In the genomic region with DNA sequence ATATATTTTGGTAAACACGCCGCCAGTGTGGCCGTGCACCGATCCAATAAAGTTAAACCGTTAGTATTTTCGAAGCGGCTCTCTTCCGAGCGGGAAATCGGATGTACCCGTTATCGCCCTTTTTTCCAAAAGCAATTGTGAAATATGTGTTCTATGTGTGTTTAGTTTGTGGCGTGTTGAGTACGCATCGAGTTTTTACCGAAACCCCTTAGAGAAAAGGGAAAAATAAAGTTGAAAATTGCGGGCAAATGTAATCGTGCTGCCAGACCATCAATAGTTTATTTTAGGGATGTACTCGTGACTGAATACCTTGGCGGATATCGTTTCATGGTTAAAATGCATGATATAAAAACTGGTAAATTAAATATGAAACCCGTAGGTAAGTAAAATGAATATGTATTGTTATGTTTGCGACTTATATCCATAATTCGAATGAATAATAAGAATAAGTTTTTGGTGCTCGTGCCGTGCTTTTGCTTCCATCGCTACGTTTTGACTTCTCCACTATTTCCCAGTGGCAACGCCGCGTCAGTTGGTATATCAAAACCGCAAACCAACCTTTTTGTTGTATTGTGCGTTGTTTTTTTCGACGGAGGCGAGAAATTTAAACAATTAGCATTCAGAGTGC, we compare ENCODE assay signal across 5 fruit fly cellular contexts.
A peak's percentile ranks its signal among the peaks of the same experiment; 100 is the strongest.
TF ChIP-seq lines count a peak whose summit lies in the region.

Gene Mettl2, minus strand, starts transcription at position 51 of the 628 bp plus-strand sequence.
Gene Bgb, plus strand, starts transcription at position 527 of the 628 bp plus-strand sequence.

TF ChIP-seq in whole organism, adult, 20 proteins besides CTCF, POLR2A, EP300 and RAD21 (continued from another document):
- TF ChIP-seq CG7101 (tag; optimal IDR thresholded peaks at IDR 0.05; lab: Kevin White, UChicago) (peak; percentile 78), CG7045 (GFP tag; optimal IDR thresholded peaks at IDR 0.05; lab: Kevin White, UChicago) (peak; percentile 75), ovo (GFP tag; optimal IDR thresholded peaks at IDR 0.05; lab: Kevin White, UChicago) (peak; percentile 58), tj (GFP tag; optimal IDR thresholded peaks at IDR 0.05; lab: Kevin White, UChicago) (peak; percentile 50)

TF ChIP-seq in whole organism, embryonic, 481 proteins besides CTCF, POLR2A, EP300 and RAD21 (continued from another document and continues in another):
- TF ChIP-seq pan (optimal IDR thresholded peaks at IDR 0.05; lab: Kevin White, UChicago) (no peak), pan (GFP tag; optimal IDR thresholded peaks at IDR 0.05 in 1 of 2, IDR thresholded peaks at IDR 0.05 in 1 of 2) (peak in 1 of 2 experiments; percentile 79), CG2116 (GFP tag; optimal IDR thresholded peaks at IDR 0.05; lab: Kevin White, UChicago) (peak; percentile 53), CG17328 (GFP tag; IDR thresholded peaks at IDR 0.05; lab: Robert Waterston, UW) (peak; percentile 63), HLH54F (GFP tag; optimal IDR thresholded peaks at IDR 0.05; lab: Kevin White, UChicago) (peak; percentile 81), CG11085 (GFP tag; IDR thresholded peaks at IDR 0.05; lab: Robert Waterston, UW) (peak; percentile 45; the same call in 1 of the 2 replicates), gcm (GFP tag; optimal IDR thresholded peaks at IDR 0.05; lab: Kevin White, UChicago) (peak; percentile 31), vnd (GFP tag; IDR thresholded peaks at IDR 0.05; lab: Robert Waterston, UW; ENCODE audit: partially characterized antibody) (peak; percentile 84), CG6791 (GFP tag; IDR thresholded peaks at IDR 0.05; lab: Robert Waterston, UW; ENCODE audit: partially characterized antibody) (0 out of 3 replicates have a peak, but pooled peaks have one; percentile 16), NC2α (GFP tag; optimal IDR thresholded peaks at IDR 0.05; lab: Kevin White, UChicago) (peak; percentile 23), Sry-δ (GFP tag; optimal IDR thresholded peaks at IDR 0.05; lab: Kevin White, UChicago) (peak; percentile 96), CG30403 (GFP tag; optimal IDR thresholded peaks at IDR 0.05; lab: Kevin White, UChicago) (peak; percentile 92), Poxn (GFP tag; IDR thresholded peaks at IDR 0.05; lab: Robert Waterston, UW) (no peak), Bgb (GFP tag; IDR thresholded peaks at IDR 0.05; lab: Robert Waterston, UW; ENCODE audit: partially characterized antibody) (peak; percentile 88), slp2 (GFP tag; optimal IDR thresholded peaks at IDR 0.05; lab: Kevin White, UChicago) (peak; percentile 66), bbx (GFP tag; IDR thresholded peaks at IDR 0.05; lab: Robert Waterston, UW; ENCODE audit: partially characterized antibody) (peak; percentile 41; the same call in 1 of the 2 replicates), trem (tag; optimal IDR thresholded peaks at IDR 0.05; lab: Kevin White, UChicago) (peak; percentile 78), CG3995 (GFP tag; optimal IDR thresholded peaks at IDR 0.05; lab: Kevin White, UChicago) (peak; percentile 35), CG9932 (GFP tag; IDR thresholded peaks at IDR 0.05; lab: Robert Waterston, UW) (peak; percentile 91), btn (GFP tag; optimal IDR thresholded peaks at IDR 0.05; lab: Kevin White, UChicago) (peak; percentile 29), NK7.1 (GFP tag; optimal IDR thresholded peaks at IDR 0.05; lab: Kevin White, UChicago) (peak; percentile 48), Jarid2 (GFP tag; optimal IDR thresholded peaks at IDR 0.05; lab: Kevin White, UChicago) (no peak), CG42726 (GFP tag; IDR thresholded peaks at IDR 0.05; lab: Robert Waterston, UW; ENCODE audit: partially characterized antibody) (no peak), CG10543 (GFP tag; optimal IDR thresholded peaks at IDR 0.05; lab: Kevin White, UChicago) (peak; percentile 51), gce (GFP tag; IDR thresholded peaks at IDR 0.05; lab: Robert Waterston, UW) (no peak), Doc2 (GFP tag; IDR thresholded peaks at IDR 0.05; lab: Robert Waterston, UW) (peak; percentile 57; the same call in 1 of the 2 replicates), cad (GFP tag; optimal IDR thresholded peaks at IDR 0.05; lab: Kevin White, UChicago) (no peak)

TF ChIP-seq in whole organism, prepupa, 60 proteins besides CTCF, POLR2A, EP300 and RAD21 (continued from another document and continues in another):
- TF ChIP-seq OdsH (GFP tag; optimal IDR thresholded peaks at IDR 0.05; lab: Kevin White, UChicago) (no peak), CG1621 (tag; optimal IDR thresholded peaks at IDR 0.05; lab: Kevin White, UChicago) (peak; percentile 47), CG6792 (GFP tag; optimal IDR thresholded peaks at IDR 0.05; lab: Kevin White, UChicago) (peak; percentile 75), Eip93F (GFP tag; optimal IDR thresholded peaks at IDR 0.05; lab: Kevin White, UChicago) (no peak), CG6854 (GFP tag; optimal IDR thresholded peaks at IDR 0.05; lab: Kevin White, UChicago) (no peak), CG16779 (tag; optimal IDR thresholded peaks at IDR 0.05; lab: Kevin White, UChicago) (no peak), Met (GFP tag; optimal IDR thresholded peaks at IDR 0.05; lab: Kevin White, UChicago) (no peak), Hr38 (GFP tag; optimal IDR thresholded peaks at IDR 0.05; lab: Kevin White, UChicago) (no peak), Hr4 (GFP tag; optimal IDR thresholded peaks at IDR 0.05; lab: Kevin White, UChicago) (peak; percentile 81), CG8119 (GFP tag; IDR thresholded peaks at IDR 0.05; lab: Robert Waterston, UW) (peak; percentile 53), CG8319 (GFP tag; optimal IDR thresholded peaks at IDR 0.05; lab: Kevin White, UChicago) (peak; percentile 64), fd85E (GFP tag; optimal IDR thresholded peaks at IDR 0.05; lab: Kevin White, UChicago) (no peak), Ets21C (GFP tag; optimal IDR thresholded peaks at IDR 0.05; lab: Kevin White, UChicago) (peak; percentile 85), acj6 (GFP tag; optimal IDR thresholded peaks at IDR 0.05; lab: Kevin White, UChicago) (peak; percentile 82), eg (GFP tag; IDR thresholded peaks at IDR 0.05; lab: Robert Waterston, UW) (peak; percentile 73; the same call in 2 of the 3 replicates), Gug (GFP tag; IDR thresholded peaks at IDR 0.05; lab: Robert Waterston, UW) (peak; percentile 68; the same call in 1 of the 2 replicates), CG8632 (GFP tag; optimal IDR thresholded peaks at IDR 0.05; lab: Kevin White, UChicago) (peak; percentile 51), CG11762 (GFP tag; optimal IDR thresholded peaks at IDR 0.05; lab: Kevin White, UChicago; ENCODE audit: insufficient read depth) (peak; percentile 35), Hr39 (GFP tag; optimal IDR thresholded peaks at IDR 0.05; lab: Kevin White, UChicago) (peak; percentile 90), CG15336 (GFP tag; IDR thresholded peaks at IDR 0.05; lab: Robert Waterston, UW) (no peak), ss (GFP tag; optimal IDR thresholded peaks at IDR 0.05; lab: Kevin White, UChicago) (peak in 1 of 2 experiments; percentile 39), CG32006 (GFP tag; optimal IDR thresholded peaks at IDR 0.05; lab: Kevin White, UChicago) (peak; percentile 72), Sox14 (GFP tag; optimal IDR thresholded peaks at IDR 0.05; lab: Kevin White, UChicago) (peak; percentile 78), CG6808 (GFP tag; optimal IDR thresholded peaks at IDR 0.05; lab: Kevin White, UChicago) (no peak), Sox15 (GFP tag; optimal IDR thresholded peaks at IDR 0.05; lab: Kevin White, UChicago) (peak; percentile 79), Eip75B (GFP tag; optimal IDR thresholded peaks at IDR 0.05; lab: Kevin White, UChicago) (no peak), CG11902 (GFP tag; optimal IDR thresholded peaks at IDR 0.05; lab: Kevin White, UChicago) (peak; percentile 79), CG3032 (tag; optimal IDR thresholded peaks at IDR 0.05; lab: Kevin White, UChicago) (peak; percentile 81), dac (GFP tag; optimal IDR thresholded peaks at IDR 0.05; lab: Kevin White, UChicago) (peak; percentile 42), CG7368 (GFP tag; optimal IDR thresholded peaks at IDR 0.05; lab: Kevin White, UChicago) (peak; percentile 40), net (GFP tag; optimal IDR thresholded peaks at IDR 0.05; lab: Kevin White, UChicago) (no peak)

TF ChIP-seq in whole organism, pupa, 21 proteins besides CTCF, POLR2A, EP300 and RAD21 (continued from another document):
- TF ChIP-seq gl (tag; optimal IDR thresholded peaks at IDR 0.05; lab: Kevin White, UChicago) (no peak), CG12605 (GFP tag; IDR thresholded peaks at IDR 0.05; lab: Robert Waterston, UW) (0 out of 2 replicates have a peak, but pooled peaks have one; percentile 33)

TF ChIP-seq in whole organism, wandering third instar larva, 38 proteins besides CTCF, POLR2A, EP300 and RAD21 (continued from another document):
- TF ChIP-seq lola (GFP tag; optimal IDR thresholded peaks at IDR 0.05; lab: Kevin White, UChicago) (no peak), Vsx2 (GFP tag; optimal IDR thresholded peaks at IDR 0.05; lab: Kevin White, UChicago; ENCODE audit: partially characterized antibody) (no peak), CG32264 (GFP tag; optimal IDR thresholded peaks at IDR 0.05; lab: Kevin White, UChicago) (peak; percentile 56), Sp1 (GFP tag; optimal IDR thresholded peaks at IDR 0.05; lab: Kevin White, UChicago) (peak; percentile 54), Abd-B (GFP tag; optimal IDR thresholded peaks at IDR 0.05; lab: Kevin White, UChicago) (no peak), Myc (optimal IDR thresholded peaks at IDR 0.05; lab: Kevin White, UChicago) (no peak), foxo (GFP tag; optimal IDR thresholded peaks at IDR 0.05; lab: Kevin White, UChicago) (peak in 1 of 2 experiments; percentile 89), br (GFP tag; optimal IDR thresholded peaks at IDR 0.05; lab: Kevin White, UChicago) (peak; percentile 82), Hr78 (GFP tag; optimal IDR thresholded peaks at IDR 0.05; lab: Kevin White, UChicago) (no peak), tai (GFP tag; optimal IDR thresholded peaks at IDR 0.05; lab: Kevin White, UChicago) (no peak), woc (GFP tag; optimal IDR thresholded peaks at IDR 0.05; lab: Kevin White, UChicago) (peak; percentile 94), pan (optimal IDR thresholded peaks at IDR 0.05; lab: Kevin White, UChicago) (no peak), dsf (GFP tag; optimal IDR thresholded peaks at IDR 0.05; lab: Kevin White, UChicago; ENCODE audit: borderline replicate concordance) (no peak), OdsH (GFP tag; optimal IDR thresholded peaks at IDR 0.05; lab: Kevin White, UChicago) (peak; percentile 71), Hr83 (GFP tag; optimal IDR thresholded peaks at IDR 0.05; lab: Kevin White, UChicago; ENCODE audit: poor library complexity, severe bottlenecking) (peak; percentile 8), N (GFP tag; optimal IDR thresholded peaks at IDR 0.05; lab: Kevin White, UChicago) (no peak), Jra (GFP tag; optimal IDR thresholded peaks at IDR 0.05; lab: Kevin White, UChicago) (no peak), Rel (GFP tag; optimal IDR thresholded peaks at IDR 0.05; lab: Kevin White, UChicago) (no peak), Rel (tag; optimal IDR thresholded peaks at IDR 0.05; lab: Kevin White, UChicago) (peak; percentile 16)
TF ChIP-seq in whole organism, wandering third instar larva: peak in this region for 17.
